Fruit fly (Drosophila melanogaster) whole organism, prepupa: Measurements from ENCODE around the gene Jarid2.

Source experiments
- Blimp-1 ChIP-seq: fragments of 200-800 bp; sonication (Bioruptor generic); optimal IDR thresholded peaks from 3 replicates; lab custom pipeline; 2017; ENCODE audit warnings: missing biosample characterization, missing genetic modification characterization, mild to moderate bottlenecking, moderate library complexity, missing genetic modification reagents
- CG10669 ChIP-seq: fragments of 200-800 bp; sonication (Bioruptor generic); optimal IDR thresholded peaks from 3 replicates; lab custom pipeline; 2018; ENCODE audit warnings: missing biosample characterization, mild to moderate bottlenecking, missing genetic modification characterization, moderate library complexity
- CG11294 ChIP-seq: fragments of 200-800 bp; sonication (Bioruptor generic); IDR thresholded peaks from 2 replicates; pipeline ENCODE4 v1.3.6; 2022; ENCODE audit warnings: missing biosample characterization, missing genetic modification characterization
- CG1621 ChIP-seq: fragments of 200-800 bp; sonication (Bioruptor generic); optimal IDR thresholded peaks from 3 replicates; lab custom pipeline; 2018; ENCODE audit warnings: missing biosample characterization, mild to moderate bottlenecking, missing genetic modification characterization
- CG16779 ChIP-seq: fragments of 200-800 bp; sonication (Bioruptor generic); optimal IDR thresholded peaks from 3 replicates; lab custom pipeline; 2017; ENCODE audit warnings: missing biosample characterization, mild to moderate bottlenecking, missing genetic modification characterization
- CG3032 ChIP-seq: fragments of 200-800 bp; optimal IDR thresholded peaks from 2 replicates; lab custom pipeline; 2019; ENCODE audit warnings: missing biosample characterization, mild to moderate bottlenecking, missing genetic modification characterization, moderate library complexity
- CG32006 ChIP-seq: fragments of 200-800 bp; sonication (Bioruptor generic); optimal IDR thresholded peaks from 3 replicates; lab custom pipeline; 2017; ENCODE audit warnings: missing biosample characterization, mild to moderate bottlenecking, missing genetic modification characterization
- CG34406 ChIP-seq: fragments of 200-800 bp; sonication (Bioruptor generic); optimal IDR thresholded peaks from 3 replicates; lab custom pipeline; 2016; ENCODE audit warnings: missing biosample characterization, missing genetic modification characterization
- CG3919 ChIP-seq: fragments of 200-800 bp; sonication (Bioruptor generic); optimal IDR thresholded peaks from 3 replicates; lab custom pipeline; 2016; ENCODE audit warnings: missing biosample characterization, missing genetic modification characterization
- CG6163 ChIP-seq: fragments of 200-800 bp; sonication (Bioruptor generic); IDR thresholded peaks from 3 replicates; pipeline ENCODE4 v1.3.6; 2022; ENCODE audit warnings: missing biosample characterization, missing genetic modification characterization
- CG6276 ChIP-seq: fragments of 200-800 bp; sonication (Bioruptor generic); optimal IDR thresholded peaks from 2 replicates; lab custom pipeline; 2017; ENCODE audit warnings: missing biosample characterization, mild to moderate bottlenecking, missing genetic modification characterization
- CG6808 ChIP-seq: fragments of 200-800 bp; sonication (Bioruptor generic); optimal IDR thresholded peaks from 3 replicates; lab custom pipeline; 2017; ENCODE audit warnings: missing biosample characterization, missing genetic modification characterization, mild to moderate bottlenecking, moderate library complexity, missing genetic modification reagents
- CG8119 ChIP-seq: fragments of 200-800 bp; sonication (Bioruptor generic); IDR thresholded peaks from 3 replicates; pipeline ENCODE4 v1.3.6; 2022; ENCODE audit warnings: missing biosample characterization, missing genetic modification characterization
- CG9139 ChIP-seq: fragments of 200-800 bp; sonication (Bioruptor generic); optimal IDR thresholded peaks from 3 replicates; lab custom pipeline; 2017; ENCODE audit warnings: missing biosample characterization, mild to moderate bottlenecking, missing genetic modification characterization
- Eip78C ChIP-seq: fragments of 200-800 bp; sonication (Bioruptor generic); peaks from one replicate; lab custom pipeline; 2016; ENCODE audit warnings: missing biosample characterization, missing genetic modification characterization
- Eip93F ChIP-seq: fragments of 200-800 bp; sonication (Bioruptor generic); optimal IDR thresholded peaks from 2 replicates; lab custom pipeline; 2016; ENCODE audit warnings: missing biosample characterization, mild to moderate bottlenecking, missing genetic modification characterization
- Ets96B ChIP-seq: fragments of 200-800 bp; optimal IDR thresholded peaks from 2 replicates; lab custom pipeline; 2019; ENCODE audit warnings: missing biosample characterization, mild to moderate bottlenecking, missing genetic modification characterization, moderate library complexity
- Gug ChIP-seq: fragments of 200-800 bp; sonication (Bioruptor generic); IDR thresholded peaks from 2 replicates; pipeline ENCODE4 v1.3.6; 2022; ENCODE audit warnings: missing biosample characterization, missing genetic modification characterization
- Hr38 ChIP-seq: sonication (Bioruptor generic); optimal IDR thresholded peaks from 2 replicates; lab custom pipeline; 2016; ENCODE audit warnings: missing biosample characterization, missing genetic modification characterization
- Hr4 ChIP-seq: fragments of 200-800 bp; sonication (Bioruptor generic); optimal IDR thresholded peaks from 3 replicates; lab custom pipeline; 2016; ENCODE audit warnings: missing biosample characterization, missing genetic modification characterization
- OdsH ChIP-seq: fragments of 200-800 bp; sonication (Bioruptor generic); optimal IDR thresholded peaks from 3 replicates; lab custom pipeline; 2016; ENCODE audit warnings: missing biosample characterization, missing genetic modification characterization
- Smox ChIP-seq: fragments of 200-800 bp; sonication (Bioruptor generic); optimal IDR thresholded peaks from 3 replicates; lab custom pipeline; 2016; ENCODE audit warnings: missing biosample characterization, missing genetic modification characterization
- achi ChIP-seq: fragments of 200-800 bp; sonication (Bioruptor generic); optimal IDR thresholded peaks from 3 replicates; lab custom pipeline; 2016; ENCODE audit warnings: missing biosample characterization, missing genetic modification characterization
- acj6 ChIP-seq: fragments of 200-800 bp; sonication (Bioruptor generic); optimal IDR thresholded peaks from 3 replicates; lab custom pipeline; 2016; ENCODE audit warnings: missing biosample characterization, missing genetic modification characterization
- cyc ChIP-seq: fragments of 200-800 bp; sonication (Bioruptor generic); optimal IDR thresholded peaks from 3 replicates; lab custom pipeline; 2016; ENCODE audit warnings: missing biosample characterization, missing genetic modification characterization
- dsx ChIP-seq: fragments of 200-800 bp; optimal IDR thresholded peaks from 3 replicates; lab custom pipeline; 2019; ENCODE audit warnings: missing biosample characterization, mild to moderate bottlenecking, missing genetic modification characterization, moderate library complexity; ENCODE audit not compliant: poor library complexity, severe bottlenecking
- esn ChIP-seq: fragments of 200-800 bp; sonication (Bioruptor generic); optimal IDR thresholded peaks from 2 replicates; lab custom pipeline; 2016; ENCODE audit warnings: missing biosample characterization, mild to moderate bottlenecking, missing genetic modification characterization, moderate library complexity
- fd59A ChIP-seq: fragments of 200-800 bp; sonication (Bioruptor generic); optimal IDR thresholded peaks from 2 replicates; lab custom pipeline; 2017; ENCODE audit warnings: missing biosample characterization, mild to moderate bottlenecking, missing genetic modification characterization, missing genetic modification reagents
- fkh ChIP-seq: fragments of 200-800 bp; sonication (Bioruptor generic); optimal IDR thresholded peaks from 3 replicates; lab custom pipeline; 2017; ENCODE audit warnings: missing biosample characterization, mild to moderate bottlenecking, missing genetic modification characterization, moderate library complexity
- lz ChIP-seq: fragments of 200-800 bp; sonication (Bioruptor generic); optimal IDR thresholded peaks from 3 replicates; lab custom pipeline; 2016; ENCODE audit warnings: missing biosample characterization, missing genetic modification characterization
- net ChIP-seq: fragments of 200-800 bp; sonication (Bioruptor generic); optimal IDR thresholded peaks from 3 replicates; lab custom pipeline; 2016; ENCODE audit warnings: missing biosample characterization, missing genetic modification characterization
- pdm3 ChIP-seq: fragments of 200-800 bp; sonication (Bioruptor generic); optimal IDR thresholded peaks from 3 replicates; lab custom pipeline; 2016; ENCODE audit warnings: missing biosample characterization, missing genetic modification characterization
- salr ChIP-seq, 2 experiments: fragments of 200-800 bp; sonication (Bioruptor generic); optimal IDR thresholded peaks; 3 replicates each; lab custom pipeline; 2016 to 2018; ENCODE audit warnings: missing biosample characterization in 2 of 2, missing genetic modification characterization in 2 of 2, mild to moderate bottlenecking in 1 of 2
- spab ChIP-seq: fragments of 200-800 bp; sonication (Bioruptor generic); optimal IDR thresholded peaks from 2 replicates; lab custom pipeline; 2017; ENCODE audit warnings: missing biosample characterization, mild to moderate bottlenecking, missing genetic modification characterization, missing genetic modification reagents
- ss ChIP-seq, 2 experiments: fragments of 200-800 bp; sonication (Bioruptor generic); optimal IDR thresholded peaks; 2 replicates in 1 of 2; 3 replicates in 1 of 2; lab custom pipeline; 2017 to 2018; ENCODE audit warnings: mild to moderate bottlenecking in 2 of 2, missing biosample characterization in 2 of 2, missing genetic modification characterization in 2 of 2, moderate library complexity in 1 of 2

Gene Jarid2

dm6 chr3L:9462247-9462769, 14.5 kb upstream of the Jarid2 start (continued):
- TF ChIP-seq Eip93F (peak; percentile 76), Ets96B (tag; lab: Kevin White, UChicago) (peak; percentile 92), fd59A (GFP tag; lab: Kevin White, UChicago) (peak; percentile 81), Blimp-1 (peak; percentile 80), Hr38 (no peak), fkh (GFP tag; lab: Kevin White, UChicago) (peak; percentile 29), CG3032 (tag; lab: Kevin White, UChicago) (peak; percentile 91), OdsH (GFP tag; lab: Kevin White, UChicago) (peak; percentile 91)

dm6 chr3L:9462794-9463193, 14.0 kb upstream of the Jarid2 start:
- TF ChIP-seq Eip93F, result no peak
- peak; percentile 78 for TF ChIP-seq CG6808
- TF ChIP-seq dsx, result peak; percentile 53
- TF ChIP-seq CG16779 (tag; lab: Kevin White, UChicago), result peak; percentile 27
- TF ChIP-seq CG8119 (GFP tag; lab: Robert Waterston, UW), result peak; percentile 44; the same call in 2 of the 3 replicates
- TF ChIP-seq CG10669 (GFP tag; lab: Kevin White, UChicago), result peak; percentile 33
- TF ChIP-seq ss (GFP tag; optimal IDR thresholded peaks at IDR 0.05; lab: Kevin White, UChicago), result peak; percentile 86 to 87
- TF ChIP-seq Ets96B (tag; lab: Kevin White, UChicago), result peak; percentile 64
- peak; percentile 46 for TF ChIP-seq CG3032 (tag; lab: Kevin White, UChicago)
- TF ChIP-seq CG1621 (tag; lab: Kevin White, UChicago), result peak; percentile 66
- TF ChIP-seq CG6163 (GFP tag; lab: Robert Waterston, UW), result peak; percentile 66; the same call in 2 of the 3 replicates
- TF ChIP-seq salr (GFP tag; optimal IDR thresholded peaks at IDR 0.05; lab: Kevin White, UChicago), result peak in 1 of 2 experiments; percentile 21
- no peak for TF ChIP-seq net
- peak; percentile 30 for TF ChIP-seq spab
- no peak for TF ChIP-seq Gug
- no peak for TF ChIP-seq Blimp-1
- no peak for TF ChIP-seq CG34406 (GFP tag; lab: Kevin White, UChicago)
- peak; percentile 82 for TF ChIP-seq CG9139

dm6 chr3L:9465652-9466244, 11.1 kb upstream of the Jarid2 start:
- no peak for TF ChIP-seq CG1621 (tag; lab: Kevin White, UChicago)
- TF ChIP-seq fkh (GFP tag; lab: Kevin White, UChicago), result peak; percentile 74
- TF ChIP-seq, all 60 proteins: peak for 1

- TF ChIP-seq CG32006 (GFP tag; lab: Kevin White, UChicago) (peak; percentile 52), achi (peak; percentile 2), CG6276 (GFP tag; lab: Kevin White, UChicago) (peak; percentile 6), Hr38 (no peak), net (peak; percentile 10), CG3919 (GFP tag; lab: Kevin White, UChicago) (peak; percentile 18), pdm3 (GFP tag; lab: Kevin White, UChicago) (peak; percentile 6), esn (GFP tag; lab: Kevin White, UChicago) (peak; percentile 6), CG3032 (tag; lab: Kevin White, UChicago) (peak; percentile 3), lz (GFP tag; lab: Kevin White, UChicago) (no peak), Smox (peak; percentile 10), Hr4 (peak; percentile 38), OdsH (GFP tag; lab: Kevin White, UChicago) (peak; percentile 20), cyc (GFP tag; lab: Kevin White, UChicago) (no peak), Eip78C (GFP tag; lab: Kevin White, UChicago) (peak; percentile 73), CG11294 (no peak), acj6 (GFP tag; lab: Kevin White, UChicago) (peak; percentile 2)
Observed at dm6 chr3L:9466595-9466994, 10.2 kb upstream of the Jarid2 start.
